Worm (Caenorhabditis elegans) whole organism, young adult: ENCODE measurements around the gene ifb-1.

Experiments
- F23B12.7 ChIP-seq: sonication (generic microtip); optimal IDR thresholded peaks from 2 replicates; lab custom pipeline; 2017; ENCODE audit warnings: missing genetic modification characterization, mild to moderate bottlenecking, missing compliant biosample characterization, antibody characterized with exemption, moderate library complexity; ENCODE audit not compliant: insufficient read depth
- ama-1 ChIP-seq, 3 experiments: fragments of 150-350 bp in 1 of 3; sonication (generic microtip) in 2 of 3; optimal IDR thresholded peaks; 2 replicates each; lab custom pipeline; 2014 to 2018; ENCODE audit warnings: missing biosample characterization in 2 of 3, missing genetic modification characterization in 2 of 3, missing genetic modification reagents in 2 of 3

ce11 chrII:5734883-5735282 is 30.5 kb upstream of the ifb-1 start:
- no peak for TF ChIP-seq ama-1 (optimal IDR thresholded peaks at IDR 0.05; lab: Kevin White, UChicago)
- TF ChIP-seq ama-1 (GFP tag; optimal IDR thresholded peaks at IDR 0.05; lab: Kevin White, UChicago), result no peak
- TF ChIP-seq F23B12.7, result no peak
